Fruit fly (Drosophila melanogaster): ENCODE measurements around the gene Creld.

- no peak for TF ChIP-seq CTCF (optimal IDR thresholded peaks at IDR 0.05)
- no peak for TF ChIP-seq CG8478 (optimal IDR thresholded peaks at IDR 0.05)
These were observed 17.1 kb upstream of the Creld start for dm6 chr2L:85099-85498.
